Fruit fly (Drosophila melanogaster) whole organism, embryonic: Measurements from ENCODE around the gene CG3301.

Experiments
- Bteb2 ChIP-seq: fragments of 200-800 bp; sonication (Bioruptor generic); optimal IDR thresholded peaks from 2 replicates; lab custom pipeline; 2016; ENCODE audit warnings: missing biosample characterization, missing genetic modification characterization
- CG10209 ChIP-seq: fragments of 200-800 bp; sonication (Bioruptor generic); optimal IDR thresholded peaks from 3 replicates; lab custom pipeline; 2017; ENCODE audit warnings: missing biosample characterization, mild to moderate bottlenecking, missing genetic modification characterization, missing genetic modification reagents
- CG1024 ChIP-seq: fragments of 200-800 bp; sonication (Bioruptor generic); IDR thresholded peaks from 2 replicates; pipeline ENCODE4 v1.3.6; 2022; ENCODE audit warnings: missing biosample characterization, missing genetic modification characterization
- CG10321 ChIP-seq: fragments of 200-800 bp; sonication (Bioruptor generic); IDR thresholded peaks from 2 replicates; pipeline ENCODE4 v1.3.6; 2022; ENCODE audit warnings: missing biosample characterization, missing genetic modification characterization
- CG11560 ChIP-seq: fragments of 200-800 bp; sonication (Bioruptor generic); IDR thresholded peaks from 3 replicates; pipeline ENCODE4 v1.3.6; 2022; ENCODE audit warnings: missing biosample characterization, missing genetic modification characterization
- CG12071 ChIP-seq: fragments of 200-800 bp; sonication (Bioruptor generic); optimal IDR thresholded peaks from 3 replicates; lab custom pipeline; 2018; ENCODE audit warnings: missing biosample characterization, mild to moderate bottlenecking, missing genetic modification characterization
- CG12391 ChIP-seq: fragments of 200-800 bp; sonication (Bioruptor generic); optimal IDR thresholded peaks from 3 replicates; lab custom pipeline; 2018; ENCODE audit warnings: missing biosample characterization, mild to moderate bottlenecking, missing genetic modification characterization, moderate library complexity
- CG12659 ChIP-seq: fragments of 200-800 bp; sonication (Bioruptor generic); optimal IDR thresholded peaks from 3 replicates; lab custom pipeline; 2017; ENCODE audit warnings: mild to moderate bottlenecking, missing biosample characterization, missing genetic modification reagents, missing genetic modification characterization
- CG15601 ChIP-seq: fragments of 200-800 bp; sonication (Bioruptor generic); optimal IDR thresholded peaks from 3 replicates; lab custom pipeline; 2019; ENCODE audit warnings: missing biosample characterization, mild to moderate bottlenecking, missing genetic modification characterization, moderate library complexity
- CG16813 ChIP-seq: fragments of 200-800 bp; sonication (Bioruptor generic); IDR thresholded peaks from 3 replicates; pipeline ENCODE4 v1.3.6; 2022; ENCODE audit warnings: missing biosample characterization, missing genetic modification characterization; ENCODE audit not compliant: partially characterized antibody
- CG17186 ChIP-seq: fragments of 200-800 bp; sonication (Bioruptor generic); optimal IDR thresholded peaks from 3 replicates; lab custom pipeline; 2017; ENCODE audit warnings: missing biosample characterization, missing genetic modification reagents, missing genetic modification characterization
- CG17328 ChIP-seq: fragments of 200-800 bp; sonication (Bioruptor generic); IDR thresholded peaks from 2 replicates; pipeline ENCODE4 v1.3.6; 2022; ENCODE audit warnings: missing biosample characterization, missing genetic modification characterization
- CG17361 ChIP-seq: fragments of 200-800 bp; sonication (Bioruptor generic); IDR thresholded peaks from 3 replicates; pipeline ENCODE4 v1.3.6; 2022; ENCODE audit warnings: missing biosample characterization, missing genetic modification characterization
- CG17802 ChIP-seq: fragments of 200-800 bp; sonication (Bioruptor generic); optimal IDR thresholded peaks from 2 replicates; lab custom pipeline; 2018; ENCODE audit warnings: missing biosample characterization, mild to moderate bottlenecking, missing genetic modification characterization, moderate library complexity
- CG1832 ChIP-seq: fragments of 200-800 bp; sonication (Bioruptor generic); optimal IDR thresholded peaks from 2 replicates; lab custom pipeline; 2017; ENCODE audit warnings: missing biosample characterization, mild to moderate bottlenecking, missing genetic modification characterization, inconsistent platforms
- CG30020 ChIP-seq: fragments of 200-800 bp; optimal IDR thresholded peaks from 2 replicates; lab custom pipeline; 2019; ENCODE audit warnings: missing biosample characterization, mild to moderate bottlenecking, missing genetic modification characterization, moderate library complexity
- CG30403 ChIP-seq: fragments of 200-800 bp; sonication (Bioruptor generic); optimal IDR thresholded peaks from 3 replicates; lab custom pipeline; 2016; ENCODE audit warnings: missing biosample characterization, missing genetic modification characterization
- CG31441 ChIP-seq: fragments of 200-800 bp; sonication (Bioruptor generic); IDR thresholded peaks from 2 replicates; pipeline ENCODE4 v1.3.6; 2022; ENCODE audit warnings: missing biosample characterization, missing genetic modification characterization
- CG32772 ChIP-seq: fragments of 200-800 bp; sonication (Bioruptor generic); IDR thresholded peaks from 2 replicates; pipeline ENCODE4 v1.3.6; 2022; ENCODE audit warnings: missing biosample characterization, missing genetic modification characterization
- CG3281 ChIP-seq: fragments of 200-800 bp; sonication (Bioruptor generic); optimal IDR thresholded peaks from 3 replicates; lab custom pipeline; 2017; ENCODE audit warnings: missing biosample characterization, mild to moderate bottlenecking, missing genetic modification characterization
- CG34422 ChIP-seq: fragments of 200-800 bp; sonication (Bioruptor generic); IDR thresholded peaks from 3 replicates; pipeline ENCODE4 v1.3.6; 2022; ENCODE audit warnings: missing biosample characterization, missing genetic modification characterization
- CG4404 ChIP-seq: fragments of 200-800 bp; sonication (Bioruptor generic); IDR thresholded peaks from 2 replicates; pipeline ENCODE4 v1.3.6; 2022; ENCODE audit warnings: missing biosample characterization, missing genetic modification characterization
- D19B ChIP-seq: fragments of 200-800 bp; sonication (Bioruptor generic); optimal IDR thresholded peaks from 2 replicates; lab custom pipeline; 2017; ENCODE audit warnings: missing biosample characterization, mild to moderate bottlenecking, missing genetic modification characterization
- Hey ChIP-seq: fragments of 200-800 bp; sonication (Bioruptor generic); optimal IDR thresholded peaks from 3 replicates; lab custom pipeline; 2018; ENCODE audit warnings: missing biosample characterization, mild to moderate bottlenecking, missing genetic modification characterization
- Hr3 ChIP-seq: fragments of 200-800 bp; sonication (Bioruptor generic); optimal IDR thresholded peaks from 3 replicates; lab custom pipeline; 2016; ENCODE audit warnings: missing biosample characterization, missing genetic modification characterization
- Lpt ChIP-seq: fragments of >200 bp; optimal IDR thresholded peaks from 2 replicates; lab custom pipeline; 2018; ENCODE audit warnings: missing biosample characterization, missing genetic modification characterization
- MTF-1 ChIP-seq: fragments of 200-800 bp; sonication (Bioruptor generic); optimal IDR thresholded peaks from 2 replicates; lab custom pipeline; 2018; ENCODE audit warnings: missing biosample characterization, mild to moderate bottlenecking, missing genetic modification characterization, borderline replicate concordance
- Mrtf ChIP-seq: fragments of 200-800 bp; sonication (Bioruptor generic); IDR thresholded peaks from 3 replicates; pipeline ENCODE4 v1.3.6; 2022; ENCODE audit warnings: missing biosample characterization, missing genetic modification characterization
- Nf-YA ChIP-seq: fragments of 200-800 bp; sonication (Bioruptor generic); IDR thresholded peaks from 2 replicates; pipeline ENCODE4 v1.3.6; 2022; ENCODE audit warnings: missing biosample characterization, missing genetic modification characterization
- NfI ChIP-seq: fragments of 200-800 bp; sonication (Bioruptor generic); optimal IDR thresholded peaks from 3 replicates; lab custom pipeline; 2018; ENCODE audit warnings: missing biosample characterization, mild to moderate bottlenecking, missing genetic modification characterization, moderate library complexity
- ab ChIP-seq: fragments of 200-800 bp; sonication (Bioruptor generic); optimal IDR thresholded peaks from 2 replicates; lab custom pipeline; 2016; ENCODE audit warnings: missing biosample characterization, missing genetic modification characterization
- ac ChIP-seq: fragments of 200-800 bp; sonication (Bioruptor generic); optimal IDR thresholded peaks from 3 replicates; lab custom pipeline; 2017; ENCODE audit warnings: missing biosample characterization, mild to moderate bottlenecking, missing genetic modification characterization
- az2 ChIP-seq: fragments of 200-800 bp; sonication (Bioruptor generic); optimal IDR thresholded peaks from 3 replicates; lab custom pipeline; 2016; ENCODE audit warnings: missing biosample characterization, missing genetic modification characterization
- bcd ChIP-seq: fragments of 200-800 bp; sonication (Bioruptor generic); optimal IDR thresholded peaks from 2 replicates; lab custom pipeline; 2017; ENCODE audit warnings: missing biosample characterization, mild to moderate bottlenecking, missing genetic modification characterization
- br ChIP-seq: fragments of >200 bp; optimal IDR thresholded peaks from 2 replicates; lab custom pipeline; 2017
- ci ChIP-seq: fragments of 200-800 bp; sonication (Bioruptor generic); IDR thresholded peaks from 3 replicates; pipeline ENCODE4 v1.3.6; 2022; ENCODE audit warnings: missing biosample characterization, missing genetic modification characterization
- dm ChIP-seq: fragments of 200-800 bp; sonication (Bioruptor generic); optimal IDR thresholded peaks from 3 replicates; lab custom pipeline; 2016; ENCODE audit warnings: missing biosample characterization, missing genetic modification characterization
- dmrt11E ChIP-seq: fragments of 200-800 bp; sonication (Bioruptor generic); optimal IDR thresholded peaks from 3 replicates; lab custom pipeline; 2018; ENCODE audit warnings: missing biosample characterization, mild to moderate bottlenecking, missing genetic modification characterization, moderate library complexity
- ewg ChIP-seq: fragments of 200-800 bp; sonication (Bioruptor generic); optimal IDR thresholded peaks from 3 replicates; lab custom pipeline; 2017; ENCODE audit warnings: mild to moderate bottlenecking, missing biosample characterization, missing genetic modification reagents, missing genetic modification characterization
- gce ChIP-seq: fragments of 200-800 bp; sonication (Bioruptor generic); IDR thresholded peaks from 3 replicates; pipeline ENCODE4 v1.3.6; 2022; ENCODE audit warnings: missing biosample characterization, missing genetic modification characterization
- hkb ChIP-seq, 2 experiments: fragments of 200-800 bp in 1 of 2; fragments of >200 bp in 1 of 2; sonication (Bioruptor generic) in 1 of 2; IDR thresholded peaks in 1 of 2; optimal IDR thresholded peaks in 1 of 2; 2 replicates each; pipeline versions ENCODE4 v1.3.6 to Lab custom; 2017 to 2022; ENCODE audit warnings: missing biosample characterization in 1 of 2, missing genetic modification characterization in 1 of 2
- hth ChIP-seq: fragments of >200 bp; optimal IDR thresholded peaks from 2 replicates; lab custom pipeline; 2017; ENCODE audit warnings: inconsistent platforms
- ind ChIP-seq: fragments of 200-800 bp; sonication (Bioruptor generic); optimal IDR thresholded peaks from 3 replicates; lab custom pipeline; 2016; ENCODE audit warnings: missing biosample characterization, missing genetic modification characterization
- jigr1 ChIP-seq: fragments of 200-800 bp; sonication (Bioruptor generic); IDR thresholded peaks from 3 replicates; pipeline ENCODE4 v1.3.6; 2022; ENCODE audit warnings: missing biosample characterization, missing genetic modification characterization
- jing ChIP-seq: fragments of 200-800 bp; sonication (Bioruptor generic); optimal IDR thresholded peaks from 2 replicates; lab custom pipeline; 2018; ENCODE audit warnings: missing biosample characterization, mild to moderate bottlenecking, missing genetic modification characterization
- klu ChIP-seq: fragments of 200-800 bp; sonication (Bioruptor generic); IDR thresholded peaks from 2 replicates; pipeline ENCODE4 v1.3.6; 2022; ENCODE audit warnings: missing biosample characterization, missing genetic modification characterization
- lbe ChIP-seq: fragments of 200-800 bp; sonication (Bioruptor generic); optimal IDR thresholded peaks from 2 replicates; lab custom pipeline; 2016; ENCODE audit warnings: missing biosample characterization, mild to moderate bottlenecking, missing genetic modification characterization
- schlank ChIP-seq: fragments of 200-800 bp; sonication (Bioruptor generic); optimal IDR thresholded peaks from 2 replicates; lab custom pipeline; 2018; ENCODE audit warnings: missing biosample characterization, mild to moderate bottlenecking, missing genetic modification characterization
- shn ChIP-seq: fragments of 200-800 bp; sonication (Bioruptor generic); optimal IDR thresholded peaks from 3 replicates; lab custom pipeline; 2016; ENCODE audit warnings: missing biosample characterization, missing genetic modification characterization
- sna ChIP-seq: fragments of 200-800 bp; sonication (Bioruptor generic); IDR thresholded peaks from 2 replicates; pipeline ENCODE4 v1.3.6; 2022; ENCODE audit warnings: missing biosample characterization, missing genetic modification characterization; ENCODE audit not compliant: partially characterized antibody
- so ChIP-seq: fragments of 200-800 bp; sonication (Bioruptor generic); IDR thresholded peaks from 3 replicates; pipeline ENCODE4 v1.3.6; 2022; ENCODE audit warnings: missing biosample characterization, missing genetic modification characterization
- trem ChIP-seq: fragments of 200-800 bp; optimal IDR thresholded peaks from 3 replicates; lab custom pipeline; 2019; ENCODE audit warnings: missing biosample characterization, mild to moderate bottlenecking, missing genetic modification characterization, moderate library complexity
- vfl ChIP-seq: fragments of 200-800 bp; sonication (Bioruptor generic); optimal IDR thresholded peaks from 2 replicates; lab custom pipeline; 2016; ENCODE audit warnings: missing biosample characterization, missing genetic modification characterization

CG3301 gene

dm6 chr3R:21295004-21295403 lies 19.0 kb upstream of the CG3301 start (continued):
- TF ChIP-seq ewg (GFP tag; lab: Kevin White, UChicago) (peak; percentile 71), CG10321 (GFP tag; lab: Robert Waterston, UW) (no peak), az2 (GFP tag; lab: Kevin White, UChicago) (no peak), Lpt (GFP tag; lab: Kevin White, UChicago) (no peak), CG1024 (GFP tag; lab: Robert Waterston, UW) (no peak), CG16813 (GFP tag; lab: Robert Waterston, UW) (no peak), CG11560 (tag; lab: Robert Waterston, UW) (no peak), CG15601 (tag; lab: Kevin White, UChicago) (no peak), hth (no peak), jing (GFP tag; lab: Kevin White, UChicago) (no peak), jigr1 (no peak), CG17802 (no peak), br (no peak), CG4404 (GFP tag; lab: Robert Waterston, UW) (no peak), CG1832 (no peak), hkb (optimal IDR thresholded peaks at IDR 0.05; lab: Kevin White, UChicago) (no peak), hkb (GFP tag; IDR thresholded peaks at IDR 0.05; lab: Robert Waterston, UW) (no peak), lbe (GFP tag; lab: Kevin White, UChicago) (no peak), ind (no peak), CG17186 (GFP tag; lab: Kevin White, UChicago) (no peak), Nf-YA (no peak), klu (GFP tag; lab: Robert Waterston, UW) (no peak), CG3281 (no peak), CG12659 (no peak), CG17328 (no peak), MTF-1 (GFP tag; lab: Kevin White, UChicago) (no peak), so (GFP tag; lab: Robert Waterston, UW) (no peak), shn (GFP tag; lab: Kevin White, UChicago) (no peak), CG30403 (GFP tag; lab: Kevin White, UChicago) (peak; percentile 0), CG30020 (tag; lab: Kevin White, UChicago) (no peak), ab (GFP tag; lab: Kevin White, UChicago) (no peak), vfl (no peak), ac (GFP tag; lab: Kevin White, UChicago) (no peak), CG17361 (GFP tag; lab: Robert Waterston, UW) (no peak), CG10209 (GFP tag; lab: Kevin White, UChicago) (no peak), sna (GFP tag; lab: Robert Waterston, UW) (no peak), CG12071 (no peak), CG31441 (GFP tag; lab: Robert Waterston, UW) (no peak), CG34422 (GFP tag; lab: Robert Waterston, UW) (no peak), CG32772 (GFP tag; lab: Robert Waterston, UW) (no peak), schlank (tag; lab: Kevin White, UChicago) (no peak), NfI (GFP tag; lab: Kevin White, UChicago) (no peak), dmrt11E (tag; lab: Kevin White, UChicago) (no peak), D19B (GFP tag; lab: Kevin White, UChicago) (no peak), Mrtf (GFP tag; lab: Robert Waterston, UW) (no peak), dm (GFP tag; lab: Kevin White, UChicago) (no peak), trem (tag; lab: Kevin White, UChicago) (no peak), Hr3 (no peak), Bteb2 (GFP tag; lab: Kevin White, UChicago) (no peak), CG12391 (tag; lab: Kevin White, UChicago) (no peak), bcd (GFP tag; lab: Kevin White, UChicago) (no peak), ci (GFP tag; lab: Robert Waterston, UW) (peak; percentile 55; the same call in 1 of the 3 replicates), gce (no peak), Hey (tag; lab: Kevin White, UChicago) (no peak)
